Fruit fly (Drosophila melanogaster) whole organism, embryonic: ENCODE results near the gene CG7702.

ENCODE experiments used
- Adf1 ChIP-seq: fragments of 200-800 bp; sonication (Bioruptor generic); IDR thresholded peaks from 2 replicates; pipeline ENCODE4 v1.3.6; 2022; ENCODE audit warnings: missing biosample characterization, missing genetic modification characterization
- Bgb ChIP-seq: fragments of 200-800 bp; sonication (Bioruptor generic); IDR thresholded peaks from 2 replicates; pipeline ENCODE4 v1.3.6; 2022; ENCODE audit warnings: missing biosample characterization, missing genetic modification characterization; ENCODE audit not compliant: partially characterized antibody
- CG10431 ChIP-seq: fragments of 200-800 bp; sonication (Bioruptor generic); optimal IDR thresholded peaks from 3 replicates; lab custom pipeline; 2018; ENCODE audit warnings: missing biosample characterization, mild to moderate bottlenecking, missing genetic modification characterization
- CG11504 ChIP-seq: fragments of 200-800 bp; sonication (Bioruptor generic); optimal IDR thresholded peaks from 3 replicates; lab custom pipeline; 2019; ENCODE audit warnings: missing biosample characterization, mild to moderate bottlenecking, missing genetic modification characterization, moderate library complexity
- CG12071 ChIP-seq: fragments of 200-800 bp; sonication (Bioruptor generic); optimal IDR thresholded peaks from 3 replicates; lab custom pipeline; 2018; ENCODE audit warnings: missing biosample characterization, mild to moderate bottlenecking, missing genetic modification characterization
- CG12299 ChIP-seq: fragments of 200-800 bp; sonication (Bioruptor generic); optimal IDR thresholded peaks from 2 replicates; lab custom pipeline; 2018; ENCODE audit warnings: missing biosample characterization, mild to moderate bottlenecking, missing genetic modification characterization
- CG14710 ChIP-seq: fragments of 200-800 bp; sonication (Bioruptor generic); optimal IDR thresholded peaks from 3 replicates; lab custom pipeline; 2019; ENCODE audit warnings: missing biosample characterization, mild to moderate bottlenecking, missing genetic modification characterization, moderate library complexity
- CG15011 ChIP-seq: fragments of 200-800 bp; sonication (Bioruptor generic); optimal IDR thresholded peaks from 3 replicates; lab custom pipeline; 2018; ENCODE audit warnings: missing biosample characterization, mild to moderate bottlenecking, missing genetic modification characterization
- CG17568 ChIP-seq: fragments of 200-800 bp; sonication (Bioruptor generic); optimal IDR thresholded peaks from 2 replicates; lab custom pipeline; 2018; ENCODE audit warnings: missing biosample characterization, mild to moderate bottlenecking, missing genetic modification characterization, moderate library complexity
- CG18764 ChIP-seq: fragments of 200-800 bp; sonication (Bioruptor generic); optimal IDR thresholded peaks from 3 replicates; lab custom pipeline; 2016; ENCODE audit warnings: missing biosample characterization, missing genetic modification characterization
- CG31365 ChIP-seq: fragments of 200-800 bp; sonication (Bioruptor generic); optimal IDR thresholded peaks from 2 replicates; lab custom pipeline; 2018; ENCODE audit warnings: missing biosample characterization, mild to moderate bottlenecking, missing genetic modification characterization
- CG32532 ChIP-seq: fragments of 200-800 bp; sonication (Bioruptor generic); IDR thresholded peaks from 2 replicates; pipeline ENCODE4 v1.3.6; 2022; ENCODE audit warnings: missing biosample characterization, missing genetic modification characterization
- CG34224 ChIP-seq: fragments of 200-800 bp; sonication (Bioruptor generic); IDR thresholded peaks from 3 replicates; pipeline ENCODE4 v1.3.6; 2022; ENCODE audit warnings: missing biosample characterization, missing genetic modification characterization; ENCODE audit not compliant: partially characterized antibody
- CG3995 ChIP-seq: fragments of 200-800 bp; sonication (Bioruptor generic); optimal IDR thresholded peaks from 3 replicates; lab custom pipeline; 2016; ENCODE audit warnings: missing biosample characterization, missing genetic modification characterization
- CG4820 ChIP-seq: fragments of 200-800 bp; sonication (Bioruptor generic); optimal IDR thresholded peaks from 3 replicates; lab custom pipeline; 2016; ENCODE audit warnings: missing biosample characterization, missing genetic modification characterization
- CG6254 ChIP-seq: fragments of 200-800 bp; sonication (Bioruptor generic); optimal IDR thresholded peaks from 3 replicates; lab custom pipeline; 2017; ENCODE audit warnings: mild to moderate bottlenecking, missing biosample characterization, missing genetic modification reagents, missing genetic modification characterization
- CG6683 ChIP-seq: fragments of 200-800 bp; sonication (Bioruptor generic); optimal IDR thresholded peaks from 2 replicates; lab custom pipeline; 2017; ENCODE audit warnings: missing biosample characterization, mild to moderate bottlenecking, missing genetic modification characterization, missing genetic modification reagents
- Dad ChIP-seq: fragments of 200-800 bp; sonication (Bioruptor generic); optimal IDR thresholded peaks from 3 replicates; lab custom pipeline; 2016; ENCODE audit warnings: missing biosample characterization, missing genetic modification characterization
- Dfd ChIP-seq, 2 experiments: fragments of >200 bp; optimal IDR thresholded peaks; 2 replicates each; lab custom pipeline; 2017; ENCODE audit warnings: missing biosample characterization in 2 of 2, missing genetic modification characterization in 2 of 2
- Ets97D ChIP-seq: fragments of 200-800 bp; sonication (Bioruptor generic); optimal IDR thresholded peaks from 3 replicates; lab custom pipeline; 2016; ENCODE audit warnings: missing biosample characterization, missing genetic modification characterization
- H2.0 ChIP-seq: fragments of 200-800 bp; sonication (Bioruptor generic); IDR thresholded peaks from 2 replicates; pipeline ENCODE4 v1.3.6; 2022; ENCODE audit warnings: missing biosample characterization, missing genetic modification characterization
- HLH3B ChIP-seq: fragments of 200-800 bp; sonication (Bioruptor generic); IDR thresholded peaks from 2 replicates; pipeline ENCODE4 v1.3.6; 2022; ENCODE audit warnings: missing biosample characterization, missing genetic modification characterization
- MTF-1 ChIP-seq: fragments of 200-800 bp; sonication (Bioruptor generic); optimal IDR thresholded peaks from 2 replicates; lab custom pipeline; 2018; ENCODE audit warnings: missing biosample characterization, mild to moderate bottlenecking, missing genetic modification characterization, borderline replicate concordance
- Nf-YC ChIP-seq: fragments of 200-800 bp; optimal IDR thresholded peaks from 3 replicates; lab custom pipeline; 2019; ENCODE audit warnings: missing biosample characterization, mild to moderate bottlenecking, missing genetic modification characterization, moderate library complexity
- NfI ChIP-seq: fragments of 200-800 bp; sonication (Bioruptor generic); optimal IDR thresholded peaks from 3 replicates; lab custom pipeline; 2018; ENCODE audit warnings: missing biosample characterization, mild to moderate bottlenecking, missing genetic modification characterization, moderate library complexity
- Oaz ChIP-seq: fragments of 200-800 bp; sonication (Bioruptor generic); IDR thresholded peaks from 2 replicates; pipeline ENCODE4 v1.3.6; 2022; ENCODE audit warnings: missing biosample characterization, missing genetic modification characterization
- Oli ChIP-seq: fragments of 200-800 bp; sonication (Bioruptor generic); optimal IDR thresholded peaks from 2 replicates; lab custom pipeline; 2018; ENCODE audit warnings: missing biosample characterization, mild to moderate bottlenecking, missing genetic modification characterization, moderate library complexity
- TFAM ChIP-seq: fragments of 200-800 bp; sonication (Bioruptor generic); optimal IDR thresholded peaks from 2 replicates; lab custom pipeline; 2017; ENCODE audit warnings: missing biosample characterization, missing genetic modification characterization, inconsistent platforms
- YL-1 ChIP-seq: fragments of 200-800 bp; sonication (Bioruptor generic); optimal IDR thresholded peaks from 3 replicates; lab custom pipeline; 2017; ENCODE audit warnings: missing biosample characterization, mild to moderate bottlenecking, missing genetic modification characterization
- ash1 ChIP-seq: fragments of 200-800 bp; sonication (Bioruptor generic); optimal IDR thresholded peaks from 2 replicates; lab custom pipeline; 2018; ENCODE audit warnings: missing biosample characterization, mild to moderate bottlenecking, missing genetic modification characterization
- az2 ChIP-seq: fragments of 200-800 bp; sonication (Bioruptor generic); optimal IDR thresholded peaks from 3 replicates; lab custom pipeline; 2016; ENCODE audit warnings: missing biosample characterization, missing genetic modification characterization
- bcd ChIP-seq: fragments of 200-800 bp; sonication (Bioruptor generic); optimal IDR thresholded peaks from 2 replicates; lab custom pipeline; 2017; ENCODE audit warnings: missing biosample characterization, mild to moderate bottlenecking, missing genetic modification characterization
- bsh ChIP-seq, 2 experiments: fragments of 200-800 bp; sonication (Bioruptor generic); optimal IDR thresholded peaks; 2 replicates each; lab custom pipeline; 2017 to 2018; ENCODE audit warnings: mild to moderate bottlenecking in 2 of 2, missing biosample characterization in 2 of 2, missing genetic modification characterization in 2 of 2, moderate library complexity in 1 of 2
- grn ChIP-seq: fragments of 200-800 bp; sonication (Bioruptor generic); optimal IDR thresholded peaks from 3 replicates; lab custom pipeline; 2017; ENCODE audit warnings: missing biosample characterization, missing genetic modification characterization
- hb ChIP-seq: fragments of 200-800 bp; sonication (Bioruptor generic); IDR thresholded peaks from 3 replicates; pipeline ENCODE4 v1.3.6; 2022; ENCODE audit warnings: missing biosample characterization, missing genetic modification characterization; ENCODE audit not compliant: partially characterized antibody
- inv ChIP-seq: fragments of 200-800 bp; sonication (Bioruptor generic); IDR thresholded peaks from 2 replicates; pipeline ENCODE4 v1.3.6; 2022; ENCODE audit warnings: missing biosample characterization, missing genetic modification characterization; ENCODE audit not compliant: partially characterized antibody
- jigr1 ChIP-seq: fragments of 200-800 bp; sonication (Bioruptor generic); IDR thresholded peaks from 3 replicates; pipeline ENCODE4 v1.3.6; 2022; ENCODE audit warnings: missing biosample characterization, missing genetic modification characterization
- lov ChIP-seq, 2 experiments: fragments of 200-800 bp in 1 of 2; fragments of >200 bp in 1 of 2; sonication (Bioruptor generic) in 1 of 2; IDR thresholded peaks in 1 of 2; optimal IDR thresholded peaks in 1 of 2; 2 replicates in 1 of 2; 3 replicates in 1 of 2; pipeline versions ENCODE4 v1.3.6 to Lab custom; 2017 to 2022; ENCODE audit warnings: missing biosample characterization in 1 of 2, missing genetic modification characterization in 1 of 2
- mirr ChIP-seq: fragments of 200-800 bp; sonication (Bioruptor generic); optimal IDR thresholded peaks from 3 replicates; lab custom pipeline; 2018; ENCODE audit warnings: missing biosample characterization, mild to moderate bottlenecking, missing genetic modification characterization
- nerfin-1 ChIP-seq: fragments of 200-800 bp; sonication (Bioruptor generic); optimal IDR thresholded peaks from 3 replicates; lab custom pipeline; 2019; ENCODE audit warnings: missing biosample characterization, mild to moderate bottlenecking, missing genetic modification characterization, moderate library complexity
- pb ChIP-seq: fragments of 200-800 bp; sonication (Bioruptor generic); optimal IDR thresholded peaks from 3 replicates; lab custom pipeline; 2016; ENCODE audit warnings: missing biosample characterization, missing genetic modification characterization
- psq ChIP-seq: fragments of 200-800 bp; sonication (Bioruptor generic); optimal IDR thresholded peaks from 2 replicates; lab custom pipeline; 2017; ENCODE audit warnings: missing biosample characterization, missing genetic modification characterization
- pzg ChIP-seq: fragments of 200-800 bp; sonication (Bioruptor generic); optimal IDR thresholded peaks from 3 replicates; lab custom pipeline; 2018; ENCODE audit warnings: missing biosample characterization, mild to moderate bottlenecking, missing genetic modification characterization, moderate library complexity
- slou ChIP-seq: fragments of 200-800 bp; sonication (Bioruptor generic); optimal IDR thresholded peaks from 3 replicates; lab custom pipeline; 2016; ENCODE audit warnings: missing biosample characterization, missing genetic modification characterization
- sna ChIP-seq: fragments of 200-800 bp; sonication (Bioruptor generic); IDR thresholded peaks from 2 replicates; pipeline ENCODE4 v1.3.6; 2022; ENCODE audit warnings: missing biosample characterization, missing genetic modification characterization; ENCODE audit not compliant: partially characterized antibody
- tap ChIP-seq: fragments of 200-800 bp; optimal IDR thresholded peaks from 3 replicates; lab custom pipeline; 2019; ENCODE audit warnings: missing biosample characterization, mild to moderate bottlenecking, missing genetic modification characterization, moderate library complexity
- z ChIP-seq: fragments of 200-800 bp; sonication (Bioruptor generic); IDR thresholded peaks from 3 replicates; pipeline ENCODE4 v1.3.6; 2022; ENCODE audit warnings: missing biosample characterization, missing genetic modification characterization
- zfh2 ChIP-seq: fragments of 200-800 bp; sonication (Bioruptor generic); optimal IDR thresholded peaks from 2 replicates; lab custom pipeline; 2016; ENCODE audit warnings: missing biosample characterization, missing genetic modification characterization

The CG7702 gene

DNA sequence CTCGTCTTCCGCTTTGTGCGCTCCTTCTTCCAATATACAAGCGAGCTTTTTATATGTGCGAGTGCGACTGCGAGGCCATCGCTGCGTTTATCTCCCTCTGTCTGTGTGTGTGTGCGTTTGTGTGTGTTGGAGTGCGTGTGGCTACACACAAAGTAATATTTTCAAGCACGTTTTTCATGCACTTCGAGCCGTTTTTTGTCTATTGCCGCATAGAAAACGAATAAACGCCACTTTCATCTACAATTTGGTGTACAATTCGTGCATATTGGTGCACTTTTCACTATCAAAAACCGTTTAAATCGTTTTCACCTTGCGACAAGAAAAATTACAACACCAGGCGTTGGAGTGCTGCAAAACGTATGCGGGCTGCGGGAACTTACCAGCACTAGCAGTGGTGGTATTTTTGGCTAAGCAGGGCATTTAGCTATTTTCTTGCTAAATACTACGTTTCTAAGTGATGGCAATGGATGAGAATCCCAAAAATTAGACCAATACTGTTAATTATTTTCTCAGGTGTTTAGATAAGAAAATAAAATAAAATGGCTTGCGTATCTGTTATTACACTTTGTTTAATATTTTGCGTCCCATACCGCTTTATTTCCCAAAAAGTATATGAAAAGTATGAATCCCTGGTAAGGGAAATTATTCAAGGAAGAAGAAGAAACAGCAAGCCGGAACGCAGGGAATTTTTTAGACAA, 10.1 kb upstream of the CG7702 start, which contains the start of the genes CG31224 and CstF64 (continued):
- TF ChIP-seq bcd (GFP tag; lab: Kevin White, UChicago) (peak; percentile 79), CG14710 (tag; lab: Kevin White, UChicago) (peak; percentile 89), HLH3B (peak; percentile 75), pzg (GFP tag; lab: Kevin White, UChicago) (peak; percentile 82), psq (GFP tag; lab: Kevin White, UChicago) (peak; percentile 40), CG6683 (GFP tag; lab: Kevin White, UChicago) (peak; percentile 59), hb (GFP tag; lab: Robert Waterston, UW) (no peak), Oaz (GFP tag; lab: Robert Waterston, UW) (peak; percentile 63; the same call in 1 of the 2 replicates), CG34224 (GFP tag; lab: Robert Waterston, UW) (no peak), CG10431 (GFP tag; lab: Kevin White, UChicago) (peak; percentile 46), z (GFP tag; lab: Robert Waterston, UW) (no peak), Dad (GFP tag; lab: Kevin White, UChicago) (peak; percentile 80), CG15011 (GFP tag; lab: Kevin White, UChicago) (no peak), YL-1 (GFP tag; lab: Kevin White, UChicago) (peak; percentile 92), zfh2 (peak; percentile 90), CG18764 (GFP tag; lab: Kevin White, UChicago) (peak; percentile 80), CG31365 (peak; percentile 25), MTF-1 (GFP tag; lab: Kevin White, UChicago) (peak; percentile 32), H2.0 (GFP tag; lab: Robert Waterston, UW) (peak; percentile 75), jigr1 (GFP tag; lab: Robert Waterston, UW) (0 out of 3 replicates have a peak, but pooled peaks have one; percentile 8), Dfd (GFP tag; optimal IDR thresholded peaks at IDR 0.05; lab: Kevin White, UChicago) (no peak), Ets97D (GFP tag; lab: Kevin White, UChicago) (peak; percentile 94), CG17568 (no peak), sna (GFP tag; lab: Robert Waterston, UW) (no peak), bsh (GFP tag; optimal IDR thresholded peaks at IDR 0.05; lab: Kevin White, UChicago) (peak in 1 of 2 experiments; percentile 82), CG11504 (no peak), grn (GFP tag; lab: Kevin White, UChicago) (no peak), CG4820 (peak; percentile 79), lov (optimal IDR thresholded peaks at IDR 0.05; lab: Kevin White, UChicago) (no peak), lov (GFP tag; IDR thresholded peaks at IDR 0.05; lab: Robert Waterston, UW) (peak; percentile 50; the same call in 1 of the 3 replicates), CG12071 (no peak), TFAM (peak; percentile 24), CG6254 (GFP tag; lab: Kevin White, UChicago) (peak; percentile 26), slou (peak; percentile 67), inv (no peak), nerfin-1 (tag; lab: Kevin White, UChicago) (peak; percentile 86), Oli (tag; lab: Kevin White, UChicago) (peak; percentile 64), CG32532 (GFP tag; lab: Robert Waterston, UW) (peak; percentile 86), ash1 (GFP tag; lab: Kevin White, UChicago) (no peak), az2 (GFP tag; lab: Kevin White, UChicago) (peak; percentile 83), Nf-YC (tag; lab: Kevin White, UChicago) (no peak), tap (no peak), Bgb (GFP tag; lab: Robert Waterston, UW) (no peak), CG12299 (tag; lab: Kevin White, UChicago) (peak; percentile 54), pb (GFP tag; lab: Kevin White, UChicago) (peak; percentile 82), Adf1 (GFP tag; lab: Robert Waterston, UW) (no peak), mirr (GFP tag; lab: Kevin White, UChicago) (no peak), NfI (GFP tag; lab: Kevin White, UChicago) (peak; percentile 86), CG3995 (peak; percentile 58)
